Fruit fly (Drosophila melanogaster): ENCODE measurements around the gene eIF4E3.
A peak's percentile ranks its signal among the peaks of the same experiment; 100 is the strongest.

eIF4E3 gene

dm6 chr3L:8185263-8186227, 43.5 kb upstream of the eIF4E3 start:
- TF ChIP-seq CG9876 (GFP tag; optimal IDR thresholded peaks at IDR 0.05) (no peak), crol (GFP tag; IDR thresholded peaks at IDR 0.05) (peak; percentile 39; the same call in 1 of the 2 replicates), ac (GFP tag; optimal IDR thresholded peaks at IDR 0.05) (no peak), Dfd (GFP tag; optimal IDR thresholded peaks at IDR 0.05) (no peak), CG12219 (GFP tag; optimal IDR thresholded peaks at IDR 0.05) (peak; percentile 18), Dp (GFP tag; optimal IDR thresholded peaks at IDR 0.05) (no peak), CG5245 (GFP tag; optimal IDR thresholded peaks at IDR 0.05) (no peak), HLH3B (GFP tag; IDR thresholded peaks at IDR 0.05) (peak; percentile 28; the same call in 1 of the 2 replicates), CG10147 (GFP tag; optimal IDR thresholded peaks at IDR 0.05) (no peak), E2f2 (GFP tag; IDR thresholded peaks at IDR 0.05) (no peak; the same call in 1 of the 2 replicates), CG8359 (GFP tag; optimal IDR thresholded peaks at IDR 0.05; ENCODE audit: borderline replicate concordance) (no peak), sug (tag; optimal IDR thresholded peaks at IDR 0.05) (peak; percentile 100), kni (GFP tag; optimal IDR thresholded peaks at IDR 0.05) (no peak), psq (GFP tag; optimal IDR thresholded peaks at IDR 0.05) (no peak), trh (GFP tag; optimal IDR thresholded peaks at IDR 0.05) (no peak), Hey (tag; optimal IDR thresholded peaks at IDR 0.05) (peak; percentile 53), Deaf1 (tag; optimal IDR thresholded peaks at IDR 0.05) (peak; percentile 23), H15 (GFP tag; IDR thresholded peaks at IDR 0.05) (no peak), zf30C (GFP tag; optimal IDR thresholded peaks at IDR 0.05) (no peak), mld (GFP tag; IDR thresholded peaks at IDR 0.05; ENCODE audit: partially characterized antibody) (no peak), sens (GFP tag) (peak; percentile 89), az2 (GFP tag; optimal IDR thresholded peaks at IDR 0.05) (peak; percentile 38), CG3163 (GFP tag; optimal IDR thresholded peaks at IDR 0.05) (peak; percentile 25), MTF-1 (GFP tag; optimal IDR thresholded peaks at IDR 0.05; ENCODE audit: borderline replicate concordance) (no peak), Vsx1 (GFP tag; optimal IDR thresholded peaks at IDR 0.05) (peak; percentile 47), Dek (tag; optimal IDR thresholded peaks at IDR 0.05) (peak; percentile 17), exex (tag; optimal IDR thresholded peaks at IDR 0.05) (peak; percentile 80), fd64A (GFP tag; optimal IDR thresholded peaks at IDR 0.05) (peak; percentile 5), so (GFP tag; IDR thresholded peaks at IDR 0.05) (no peak), sisA (GFP tag; IDR thresholded peaks at IDR 0.05) (peak; percentile 44; the same call in 1 of the 2 replicates), Chrac-16 (GFP tag; optimal IDR thresholded peaks at IDR 0.05) (peak; percentile 34), BEAF-32 (GFP tag; optimal IDR thresholded peaks at IDR 0.05) (no peak), run (tag; optimal IDR thresholded peaks at IDR 0.05) (no peak), ems (GFP tag; optimal IDR thresholded peaks at IDR 0.05) (peak; percentile 18), stwl (tag; optimal IDR thresholded peaks at IDR 0.05) (no peak), CG2889 (GFP tag; IDR thresholded peaks at IDR 0.05) (0 out of 3 replicates have a peak, but pooled peaks have one; percentile 45), ewg (GFP tag; optimal IDR thresholded peaks at IDR 0.05) (peak; percentile 32), CG2875 (GFP tag; optimal IDR thresholded peaks at IDR 0.05) (no peak), CG17186 (GFP tag; optimal IDR thresholded peaks at IDR 0.05) (no peak), sna (GFP tag; IDR thresholded peaks at IDR 0.05; ENCODE audit: partially characterized antibody) (no peak), CG17361 (GFP tag; IDR thresholded peaks at IDR 0.05) (0 out of 3 replicates have a peak, but pooled peaks have one; percentile 45), Spps (tag; optimal IDR thresholded peaks at IDR 0.05) (no peak), Dip3 (GFP tag; optimal IDR thresholded peaks at IDR 0.05) (peak; percentile 58), CG12744 (GFP tag; optimal IDR thresholded peaks at IDR 0.05) (no peak), Ptx1 (GFP tag; IDR thresholded peaks at IDR 0.05) (peak; percentile 74), lilli (GFP tag; optimal IDR thresholded peaks at IDR 0.05) (peak; percentile 64), Antp (GFP tag; optimal IDR thresholded peaks at IDR 0.05) (peak; percentile 50), eyg (GFP tag; optimal IDR thresholded peaks at IDR 0.05) (peak; percentile 59)
